Worm (Caenorhabditis elegans): ENCODE results near the gene Y43F8C.11.
A peak's percentile ranks its signal among the peaks of the same experiment; 100 is the strongest.

Gene Y43F8C.11

DNA sequence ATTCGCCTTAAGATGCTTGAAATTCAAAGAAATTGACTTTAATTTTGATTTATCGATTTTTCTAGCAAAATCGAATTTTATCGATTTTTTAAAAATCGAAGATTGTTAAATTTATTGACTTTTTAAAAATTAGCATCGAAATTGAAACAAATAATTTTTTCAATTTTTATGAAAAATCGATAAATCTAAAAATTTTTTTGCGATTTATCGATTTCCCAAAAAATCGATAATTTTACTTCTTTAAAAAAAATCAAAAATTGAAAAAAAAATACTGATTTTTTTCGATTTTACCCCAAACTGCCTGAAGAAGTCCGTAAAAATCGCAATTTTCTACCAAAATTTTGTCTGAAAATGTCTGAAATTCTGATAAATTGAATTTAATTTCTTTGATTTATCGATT lies 21.9 kb downstream of the Y43F8C.11 start:
- TF ChIP-seq Y56A3A.18 (GFP tag; IDR thresholded peaks at IDR 0.05) (no peak), B0035.1 (tag; optimal IDR thresholded peaks at IDR 0.05) (no peak), lsl-1 (GFP tag; optimal IDR thresholded peaks at IDR 0.05) (no peak), egl-44 (GFP tag; IDR thresholded peaks at IDR 0.05) (no peak), nhr-179 (tag; optimal IDR thresholded peaks at IDR 0.05) (no peak)

DNA sequence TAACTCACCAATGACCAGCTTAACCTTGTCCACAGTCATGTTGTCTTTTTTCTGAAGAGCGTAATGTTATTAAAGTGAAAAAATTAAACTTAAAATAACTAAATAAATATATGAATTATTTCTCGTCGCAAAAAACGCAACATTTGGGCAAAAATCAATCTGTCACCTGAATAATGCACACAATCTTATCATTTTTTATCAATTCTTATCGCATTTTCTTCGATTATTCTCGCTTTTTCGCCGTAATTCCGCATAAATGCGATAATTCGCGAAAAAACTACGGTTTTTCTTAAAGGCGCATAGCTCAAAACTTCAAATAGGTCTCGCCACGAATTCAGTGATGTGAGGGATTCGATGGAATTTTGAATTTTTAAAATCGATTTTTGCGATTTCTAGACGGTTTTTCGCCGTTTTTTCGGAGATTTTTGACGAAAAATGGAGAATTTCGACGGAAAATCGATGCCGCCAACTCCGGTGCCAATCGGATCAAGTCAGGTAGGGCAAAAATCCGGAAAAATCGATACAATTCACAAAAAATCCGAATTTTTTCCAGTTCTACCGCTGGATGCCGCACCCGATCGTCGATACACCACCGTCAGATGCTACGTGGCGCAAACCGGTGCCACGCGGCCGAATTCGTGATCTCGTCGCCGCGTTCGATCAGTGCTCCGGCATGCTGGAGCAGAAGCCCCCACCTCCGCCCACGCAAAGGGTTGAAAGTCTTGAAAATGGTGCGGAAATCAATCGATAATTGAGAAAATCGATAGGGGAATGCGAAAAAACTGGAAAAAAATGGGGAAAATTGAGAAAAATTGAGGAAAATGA lies 27.5 kb downstream of the Y43F8C.11 start, which contains the start of the genes Y43F8C.13 and ani-3:
Gene Y43F8C.13, minus strand, starts transcription at position 51 of the 825 bp plus-strand sequence.
Gene ani-3, plus strand, starts transcription at position 385 of the 825 bp plus-strand sequence.
- no peak for TF ChIP-seq unc-62 (GFP tag; optimal IDR thresholded peaks at IDR 0.05)
- TF ChIP-seq madf-8 (GFP tag; conservative IDR thresholded peaks at IDR 0.05): peak; percentile 47; the same call in 1 of the 2 replicates
- no peak for TF ChIP-seq Y53F4B.3 (GFP tag; IDR thresholded peaks at IDR 0.05)
- no peak for TF ChIP-seq F10E7.11 (tag; optimal IDR thresholded peaks at IDR 0.05)
- TF ChIP-seq madf-6 (GFP tag; IDR thresholded peaks at IDR 0.05): peak; percentile 75
- TF ChIP-seq hlh-12 (tag; optimal IDR thresholded peaks at IDR 0.05): no peak
- TF ChIP-seq zfh-2 (GFP tag; conservative IDR thresholded peaks at IDR 0.05): peak; percentile 81
- peak; percentile 51 for TF ChIP-seq nhr-80 (tag; optimal IDR thresholded peaks at IDR 0.05)
- TF ChIP-seq nhr-179 (tag; optimal IDR thresholded peaks at IDR 0.05): no peak
- TF ChIP-seq lin-54 (GFP tag; optimal IDR thresholded peaks at IDR 0.05): peak; percentile 9
- TF ChIP-seq egrh-3 (GFP tag; IDR thresholded peaks at IDR 0.05): peak; percentile 28; the same call in 1 of the 2 replicates
- TF ChIP-seq mcd-1 (GFP tag; IDR thresholded peaks at IDR 0.05): 0 out of 2 replicates have a peak, but pooled peaks have one; percentile 9
- peak; percentile 2 for TF ChIP-seq efl-1 (GFP tag; optimal IDR thresholded peaks at IDR 0.05)
- peak; percentile 38; the same call in 1 of the 2 replicates for TF ChIP-seq B0336.3 (GFP tag; IDR thresholded peaks at IDR 0.05)
- no peak for TF ChIP-seq hmg-20 (GFP tag; IDR thresholded peaks at IDR 0.05)
- peak; percentile 16 for TF ChIP-seq him-1 (tag; optimal IDR thresholded peaks at IDR 0.05)
- no peak for TF ChIP-seq fkh-3 (tag; optimal IDR thresholded peaks at IDR 0.05)
- TF ChIP-seq xnd-1 (tag; optimal IDR thresholded peaks at IDR 0.05): peak; percentile 73
- TF ChIP-seq atf-7 (tag; optimal IDR thresholded peaks at IDR 0.05): no peak
- TF ChIP-seq nfya-2 (GFP tag; IDR thresholded peaks at IDR 0.05): no peak
- TF ChIP-seq snpc-4 (GFP tag; optimal IDR thresholded peaks at IDR 0.05): no peak
- peak in 1 of 4 experiments; percentile 7 for TF ChIP-seq snpc-4 (tag; optimal IDR thresholded peaks at IDR 0.05)
- TF ChIP-seq lin-35 (GFP tag; optimal IDR thresholded peaks at IDR 0.05): no peak
- peak; percentile 87 for TF ChIP-seq F33H1.4 (GFP tag; IDR thresholded peaks at IDR 0.05)
- TF ChIP-seq lsl-1 (GFP tag; optimal IDR thresholded peaks at IDR 0.05): peak; percentile 77
- TF ChIP-seq D2030.7 (GFP tag; IDR thresholded peaks at IDR 0.05): peak; percentile 31; the same call in 1 of the 2 replicates

- no peak for TF ChIP-seq nfyb-1 (GFP tag; IDR thresholded peaks at IDR 0.05)
- no peak for TF ChIP-seq lsy-27 (tag; optimal IDR thresholded peaks at IDR 0.05; ENCODE audit: borderline replicate concordance, insufficient read depth)
- TF ChIP-seq aptf-2 (GFP tag; conservative IDR thresholded peaks at IDR 0.05): no peak
- no peak for TF ChIP-seq bed-2 (GFP tag; IDR thresholded peaks at IDR 0.05)
- TF ChIP-seq F39B2.1 (GFP tag; IDR thresholded peaks at IDR 0.05): no peak
- TF ChIP-seq dox-1 (GFP tag; IDR thresholded peaks at IDR 0.05): no peak
- no peak for TF ChIP-seq snpc-1.3 (tag; optimal IDR thresholded peaks at IDR 0.05; ENCODE audit: insufficient read depth)
- TF ChIP-seq nhr-120 (GFP tag; IDR thresholded peaks at IDR 0.05): no peak
- TF ChIP-seq K12H6.12 (tag; optimal IDR thresholded peaks at IDR 0.05): no peak
- no peak for TF ChIP-seq tbp1 (GFP tag; optimal IDR thresholded peaks at IDR 0.05)
These were observed 38.8 kb downstream of the Y43F8C.11 start, which contains the start of gene srv-3 for ce11 chrV:19708849-19709248. Gene srv-3, minus strand, starts transcription at chrV:19708949.
